Fruit fly (Drosophila melanogaster): ENCODE data around the gene CG15414.

- no peak for TF ChIP-seq psq (optimal IDR thresholded peaks at IDR 0.05)
- no peak for TF ChIP-seq pan (optimal IDR thresholded peaks at IDR 0.05)
Observed at dm6 chr2L:3466846-3467245, 24.0 kb downstream of the CG15414 start.
